Fruit fly (Drosophila melanogaster): ENCODE results near the gene rn.
A peak's percentile ranks its signal among the peaks of the same experiment; 100 is the strongest.

The rn gene

DNA sequence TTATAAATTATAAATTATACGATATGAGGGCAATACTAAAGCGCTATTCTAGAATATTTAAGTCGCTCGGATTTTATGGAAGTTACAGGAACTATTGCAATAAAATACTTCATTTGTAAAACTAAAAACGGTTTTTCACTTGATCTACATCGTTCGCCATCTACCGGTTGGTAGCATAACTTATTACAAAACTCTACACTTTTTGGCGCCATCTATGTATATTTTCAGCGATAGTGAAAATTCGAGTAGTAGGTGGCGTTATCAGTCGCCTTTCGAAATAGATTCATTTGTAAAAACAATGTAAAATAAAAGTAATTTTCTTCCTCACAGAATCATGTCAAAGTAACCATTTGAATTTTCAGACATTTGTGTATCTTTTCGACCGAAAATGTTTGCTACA is 37.0 kb upstream of the rn start, which contains the start of gene nxf4 (continued):
- TF ChIP-seq cwo (GFP tag; optimal IDR thresholded peaks at IDR 0.05) (no peak), Dp (GFP tag; optimal IDR thresholded peaks at IDR 0.05) (no peak), gfzf (GFP tag; optimal IDR thresholded peaks at IDR 0.05) (no peak), CHES-1-like (GFP tag; optimal IDR thresholded peaks at IDR 0.05) (peak; percentile 57), wek (GFP tag; optimal IDR thresholded peaks at IDR 0.05) (no peak), Ets65A (GFP tag) (peak; percentile 99), unc-4 (GFP tag; IDR thresholded peaks at IDR 0.05; ENCODE audit: partially characterized antibody) (no peak), CG11085 (GFP tag; IDR thresholded peaks at IDR 0.05) (0 out of 2 replicates have a peak, but pooled peaks have one; percentile 45), CG11695 (GFP tag; IDR thresholded peaks at IDR 0.05) (no peak), bab2 (GFP tag; optimal IDR thresholded peaks at IDR 0.05) (peak; percentile 81), CG31441 (GFP tag; IDR thresholded peaks at IDR 0.05) (peak; percentile 47; the same call in 1 of the 2 replicates), lab (GFP tag; optimal IDR thresholded peaks at IDR 0.05) (peak; percentile 48), bcd (GFP tag; optimal IDR thresholded peaks at IDR 0.05) (peak; percentile 83), Sry-δ (GFP tag; optimal IDR thresholded peaks at IDR 0.05) (peak; percentile 30), peb (GFP tag; IDR thresholded peaks at IDR 0.05) (peak; percentile 31; the same call in 1 of the 2 replicates), CG10979 (tag; optimal IDR thresholded peaks at IDR 0.05) (no peak), Elba2 (GFP tag; optimal IDR thresholded peaks at IDR 0.05) (peak; percentile 42), CG4360 (GFP tag; IDR thresholded peaks at IDR 0.05) (no peak), bsh (GFP tag; optimal IDR thresholded peaks at IDR 0.05) (peak in 1 of 2 experiments; percentile 65), tup (GFP tag; optimal IDR thresholded peaks at IDR 0.05) (no peak), Hsf (GFP tag; optimal IDR thresholded peaks at IDR 0.05) (peak; percentile 86), CG30403 (GFP tag; optimal IDR thresholded peaks at IDR 0.05) (peak; percentile 84), CG3995 (GFP tag; optimal IDR thresholded peaks at IDR 0.05) (no peak), Sry-β (GFP tag; optimal IDR thresholded peaks at IDR 0.05) (peak; percentile 0), salm (tag; optimal IDR thresholded peaks at IDR 0.05) (no peak), Xrp1 (GFP tag; IDR thresholded peaks at IDR 0.05) (peak; percentile 70), D (optimal IDR thresholded peaks at IDR 0.05) (no peak), D (GFP tag; optimal IDR thresholded peaks at IDR 0.05) (peak; percentile 55), Ets97D (GFP tag; optimal IDR thresholded peaks at IDR 0.05) (peak; percentile 17), CG6813 (GFP tag; optimal IDR thresholded peaks at IDR 0.05) (no peak), ash1 (GFP tag; optimal IDR thresholded peaks at IDR 0.05) (no peak), CG2712 (tag; optimal IDR thresholded peaks at IDR 0.05) (peak; percentile 76), ci (GFP tag; IDR thresholded peaks at IDR 0.05) (peak; percentile 76), CG10431 (GFP tag; optimal IDR thresholded peaks at IDR 0.05) (no peak), CG6765 (GFP tag; optimal IDR thresholded peaks at IDR 0.05) (no peak), mirr (GFP tag; optimal IDR thresholded peaks at IDR 0.05) (peak; percentile 31), Poxn (GFP tag; IDR thresholded peaks at IDR 0.05) (peak; percentile 29; the same call in 1 of the 2 replicates), schlank (tag; optimal IDR thresholded peaks at IDR 0.05) (no peak), hkb (optimal IDR thresholded peaks at IDR 0.05) (peak; percentile 70), hkb (GFP tag; IDR thresholded peaks at IDR 0.05) (no peak), Hr51 (GFP tag; optimal IDR thresholded peaks at IDR 0.05) (peak; percentile 59 to 61), CG6272 (GFP tag; IDR thresholded peaks at IDR 0.05) (peak; percentile 53), nerfin-1 (tag; optimal IDR thresholded peaks at IDR 0.05) (peak; percentile 53), CG33557 (GFP tag; optimal IDR thresholded peaks at IDR 0.05) (peak; percentile 43), CG9932 (GFP tag; IDR thresholded peaks at IDR 0.05) (peak; percentile 85), CG7556 (GFP tag; optimal IDR thresholded peaks at IDR 0.05) (peak; percentile 28), CG31224 (GFP tag; IDR thresholded peaks at IDR 0.05) (no peak), CG11504 (tag; optimal IDR thresholded peaks at IDR 0.05) (peak; percentile 68), pita (GFP tag; optimal IDR thresholded peaks at IDR 0.05) (peak; percentile 46), CG18764 (GFP tag; optimal IDR thresholded peaks at IDR 0.05) (peak; percentile 75), lola (GFP tag; optimal IDR thresholded peaks at IDR 0.05) (no peak)
